Fruit fly (Drosophila melanogaster) whole organism, wandering third instar larva: ENCODE results near the gene CG5478.

Experiments
- Abd-B ChIP-seq: fragments of >200 bp; optimal IDR thresholded peaks from 2 replicates; lab custom pipeline; 2017; ENCODE audit warnings: missing biosample characterization, missing genetic modification characterization
- CG32264 ChIP-seq: fragments of 200-800 bp; sonication (Bioruptor generic); optimal IDR thresholded peaks from 2 replicates; lab custom pipeline; 2016; ENCODE audit warnings: missing biosample characterization, missing genetic modification characterization
- CG9705 ChIP-seq: fragments of 200-800 bp; sonication (Bioruptor generic); optimal IDR thresholded peaks from 2 replicates; lab custom pipeline; 2018; ENCODE audit warnings: missing biosample characterization, mild to moderate bottlenecking, missing genetic modification characterization
- CrebA ChIP-seq: fragments of 200-800 bp; sonication (Bioruptor generic); optimal IDR thresholded peaks from 2 replicates; lab custom pipeline; 2016; ENCODE audit warnings: missing biosample characterization, mild to moderate bottlenecking, missing genetic modification characterization, borderline replicate concordance
- Dfd ChIP-seq: fragments of >200 bp; optimal IDR thresholded peaks from 2 replicates; lab custom pipeline; 2017; ENCODE audit warnings: missing biosample characterization, missing genetic modification characterization
- Dif ChIP-seq: fragments of 200-275, 200-300 bp; sonication (Bioruptor generic); optimal IDR thresholded peaks from 2 replicates; lab custom pipeline; 2018; ENCODE audit warnings: missing biosample characterization, missing genetic modification characterization; ENCODE audit not compliant: partially characterized antibody
- GATAd ChIP-seq: sonication (Bioruptor generic); optimal IDR thresholded peaks from 2 replicates; lab custom pipeline; 2016; ENCODE audit warnings: missing biosample characterization, missing genetic modification characterization
- HLH106 ChIP-seq: fragments of 200-800 bp; optimal IDR thresholded peaks from 3 replicates; lab custom pipeline; 2019; ENCODE audit warnings: missing biosample characterization, mild to moderate bottlenecking, missing genetic modification characterization, moderate library complexity
- Hnf4 ChIP-seq: fragments of 200-800 bp; sonication (Bioruptor generic); optimal IDR thresholded peaks from 2 replicates; lab custom pipeline; 2016; ENCODE audit warnings: missing biosample characterization, mild to moderate bottlenecking, missing genetic modification characterization
- Hr78 ChIP-seq: fragments of >200 bp; optimal IDR thresholded peaks from 2 replicates; lab custom pipeline; 2017; ENCODE audit warnings: missing biosample characterization, missing genetic modification characterization
- Hr83 ChIP-seq: fragments of 200-300 bp; sonication (Bioruptor generic); optimal IDR thresholded peaks from 2 replicates; lab custom pipeline; 2016; ENCODE audit warnings: missing biosample characterization, mild to moderate bottlenecking, missing genetic modification characterization, moderate library complexity; ENCODE audit not compliant: poor library complexity, severe bottlenecking
- Jra ChIP-seq: sonication (Bioruptor generic); optimal IDR thresholded peaks from 2 replicates; lab custom pipeline; 2016; ENCODE audit warnings: missing biosample characterization, missing genetic modification characterization
- Mio ChIP-seq: sonication (Bioruptor generic); optimal IDR thresholded peaks from 2 replicates; lab custom pipeline; 2016; ENCODE audit warnings: missing biosample characterization, missing genetic modification characterization
- Myc ChIP-seq: fragments of >200 bp; optimal IDR thresholded peaks from 2 replicates; lab custom pipeline; 2017
- N ChIP-seq: fragments of >200 bp; optimal IDR thresholded peaks from 2 replicates; lab custom pipeline; 2018; ENCODE audit warnings: missing biosample characterization, missing external identifiers, missing genetic modification characterization
- OdsH ChIP-seq: fragments of 200-800 bp; sonication (Bioruptor generic); optimal IDR thresholded peaks from 2 replicates; lab custom pipeline; 2016; ENCODE audit warnings: missing biosample characterization, mild to moderate bottlenecking, missing genetic modification characterization
- Rel ChIP-seq, 2 experiments: fragments of 200-800 bp; sonication (Bioruptor generic) in 1 of 2; optimal IDR thresholded peaks; 2 replicates in 1 of 2; 3 replicates in 1 of 2; lab custom pipeline; 2016 to 2019; ENCODE audit warnings: mild to moderate bottlenecking in 2 of 2, missing biosample characterization in 2 of 2, missing genetic modification characterization in 2 of 2, moderate library complexity in 1 of 2
- Sp1 ChIP-seq: fragments of 200-800 bp; sonication (Bioruptor generic); optimal IDR thresholded peaks from 3 replicates; lab custom pipeline; 2019; ENCODE audit warnings: missing biosample characterization, mild to moderate bottlenecking, missing genetic modification characterization, moderate library complexity
- Vsx2 ChIP-seq: fragments of 200-300, 225-300 bp; sonication (Bioruptor generic); optimal IDR thresholded peaks from 2 replicates; lab custom pipeline; 2018; ENCODE audit warnings: missing biosample characterization, missing genetic modification characterization; ENCODE audit not compliant: partially characterized antibody
- br ChIP-seq: fragments of 200-800 bp; sonication (Bioruptor generic); optimal IDR thresholded peaks from 2 replicates; lab custom pipeline; 2016; ENCODE audit warnings: missing biosample characterization, missing genetic modification characterization
- brk ChIP-seq: fragments of 200-800 bp; sonication (Bioruptor generic); optimal IDR thresholded peaks from 2 replicates; lab custom pipeline; 2016; ENCODE audit warnings: missing biosample characterization, mild to moderate bottlenecking, missing genetic modification characterization
- dl ChIP-seq, 2 experiments: fragments of 175-275, 200-275 bp in 1 of 2; fragments of 200-275 bp in 1 of 2; sonication (Bioruptor generic); optimal IDR thresholded peaks; lab custom pipeline; 2018; ENCODE audit warnings: mild to moderate bottlenecking in 2 of 2, missing biosample characterization in 2 of 2, missing genetic modification characterization in 2 of 2, moderate library complexity in 2 of 2; ENCODE audit not compliant: partially characterized antibody in 2 of 2, insufficient read depth in 1 of 2
- dmrt93B ChIP-seq: fragments of 200-800 bp; sonication (Bioruptor generic); optimal IDR thresholded peaks from 2 replicates; lab custom pipeline; 2018; ENCODE audit warnings: missing biosample characterization, mild to moderate bottlenecking, missing genetic modification characterization
- dsf ChIP-seq: sonication (Bioruptor generic); optimal IDR thresholded peaks from 2 replicates; lab custom pipeline; 2016; ENCODE audit warnings: missing biosample characterization, missing genetic modification characterization, borderline replicate concordance
- ey ChIP-seq: fragments of 200-800 bp; sonication (Bioruptor generic); optimal IDR thresholded peaks from 2 replicates; lab custom pipeline; 2016; ENCODE audit warnings: missing biosample characterization, missing genetic modification characterization
- foxo ChIP-seq, 2 experiments: fragments of 200-800 bp; sonication (Bioruptor generic); optimal IDR thresholded peaks; 2 replicates in 1 of 2; 3 replicates in 1 of 2; lab custom pipeline; 2016 to 2017; ENCODE audit warnings: missing biosample characterization in 2 of 2, missing genetic modification characterization in 2 of 2
- fru ChIP-seq: fragments of 200-800 bp; sonication (Bioruptor generic); optimal IDR thresholded peaks from 3 replicates; lab custom pipeline; 2016; ENCODE audit warnings: missing biosample characterization, mild to moderate bottlenecking, missing genetic modification characterization
- h ChIP-seq: fragments of 200-800 bp; sonication (Bioruptor generic); optimal IDR thresholded peaks from 3 replicates; lab custom pipeline; 2016; ENCODE audit warnings: missing biosample characterization, mild to moderate bottlenecking, missing genetic modification characterization
- jim ChIP-seq: fragments of 175-275, 200-325 bp; sonication (Bioruptor generic); optimal IDR thresholded peaks from 2 replicates; lab custom pipeline; 2016; ENCODE audit warnings: missing biosample characterization, mild to moderate bottlenecking, missing genetic modification characterization
- lola ChIP-seq: fragments of >200 bp; optimal IDR thresholded peaks from 2 replicates; lab custom pipeline; 2017; ENCODE audit warnings: missing biosample characterization, missing genetic modification characterization
- pan ChIP-seq: fragments of >200 bp; optimal IDR thresholded peaks from 2 replicates; lab custom pipeline; 2017
- psq ChIP-seq: fragments of 200-800 bp; sonication (Bioruptor generic); optimal IDR thresholded peaks from 3 replicates; lab custom pipeline; 2017; ENCODE audit warnings: missing biosample characterization, mild to moderate bottlenecking, missing genetic modification characterization, moderate library complexity
- rgr ChIP-seq: fragments of 200-800 bp; sonication (Bioruptor generic); optimal IDR thresholded peaks from 3 replicates; lab custom pipeline; 2016; ENCODE audit warnings: missing biosample characterization, mild to moderate bottlenecking, missing genetic modification characterization
- sage ChIP-seq: fragments of 200-800 bp; sonication (Bioruptor generic); optimal IDR thresholded peaks from 2 replicates; lab custom pipeline; 2016; ENCODE audit warnings: missing biosample characterization, mild to moderate bottlenecking, missing genetic modification characterization
- sv ChIP-seq: fragments of 200-800 bp; sonication (Bioruptor generic); optimal IDR thresholded peaks from 3 replicates; lab custom pipeline; 2016; ENCODE audit warnings: missing biosample characterization, missing genetic modification characterization
- tai ChIP-seq: sonication (Bioruptor generic); optimal IDR thresholded peaks from 2 replicates; lab custom pipeline; 2016; ENCODE audit warnings: missing biosample characterization, missing genetic modification characterization
- woc ChIP-seq: sonication (Bioruptor generic); optimal IDR thresholded peaks from 2 replicates; lab custom pipeline; 2016; ENCODE audit warnings: missing biosample characterization, mild to moderate bottlenecking, missing genetic modification characterization

Gene CG5478

dm6 chr3R:15920751-15921156, 12.8 kb downstream of the CG5478 start, which contains the start of gene Fbxl7:
Gene Fbxl7 (plus strand): TSS chr3R:15920898.
- TF ChIP-seq Hr83 (GFP tag; lab: Kevin White, UChicago) = peak; percentile 78
- TF ChIP-seq h = peak; percentile 48
- peak; percentile 55 to 72 for TF ChIP-seq dl (GFP tag; optimal IDR thresholded peaks at IDR 0.05; lab: Kevin White, UChicago; ENCODE audit: insufficient read depth in 1 of 2, partially characterized antibody in 2 of 2)
- TF ChIP-seq foxo (GFP tag; optimal IDR thresholded peaks at IDR 0.05; lab: Kevin White, UChicago) = peak in 1 of 2 experiments; percentile 8
- TF ChIP-seq lola (GFP tag; lab: Kevin White, UChicago) = no peak
- TF ChIP-seq fru (GFP tag; lab: Kevin White, UChicago) = peak; percentile 15
- TF ChIP-seq Rel (GFP tag; optimal IDR thresholded peaks at IDR 0.05; lab: Kevin White, UChicago) = no peak
- peak; percentile 11 for TF ChIP-seq Rel (tag; optimal IDR thresholded peaks at IDR 0.05; lab: Kevin White, UChicago)
- peak; percentile 46 for TF ChIP-seq Dif
- TF ChIP-seq CrebA (GFP tag; lab: Kevin White, UChicago) = peak; percentile 2
- TF ChIP-seq Myc (lab: Kevin White, UChicago) = no peak
- peak; percentile 56 for TF ChIP-seq Jra
- TF ChIP-seq Dfd (GFP tag; lab: Kevin White, UChicago) = peak; percentile 34
- no peak for TF ChIP-seq Hr78 (GFP tag; lab: Kevin White, UChicago)
- no peak for TF ChIP-seq Abd-B (GFP tag; lab: Kevin White, UChicago)
- peak; percentile 8 for TF ChIP-seq rgr
- no peak for TF ChIP-seq HLH106

- TF ChIP-seq Dif (no peak), jim (GFP tag; lab: Kevin White, UChicago) (no peak), Vsx2 (GFP tag; lab: Kevin White, UChicago) (no peak), sv (GFP tag; lab: Kevin White, UChicago) (no peak), CG9705 (GFP tag; lab: Kevin White, UChicago) (no peak), psq (no peak), fru (GFP tag; lab: Kevin White, UChicago) (no peak), Hr83 (GFP tag; lab: Kevin White, UChicago) (no peak), GATAd (no peak), Hnf4 (GFP tag; lab: Kevin White, UChicago) (no peak), lola (GFP tag; lab: Kevin White, UChicago) (no peak), rgr (no peak)
Observed at dm6 chr3R:15920229-15920533, 13.4 kb downstream of the CG5478 start.

DNA sequence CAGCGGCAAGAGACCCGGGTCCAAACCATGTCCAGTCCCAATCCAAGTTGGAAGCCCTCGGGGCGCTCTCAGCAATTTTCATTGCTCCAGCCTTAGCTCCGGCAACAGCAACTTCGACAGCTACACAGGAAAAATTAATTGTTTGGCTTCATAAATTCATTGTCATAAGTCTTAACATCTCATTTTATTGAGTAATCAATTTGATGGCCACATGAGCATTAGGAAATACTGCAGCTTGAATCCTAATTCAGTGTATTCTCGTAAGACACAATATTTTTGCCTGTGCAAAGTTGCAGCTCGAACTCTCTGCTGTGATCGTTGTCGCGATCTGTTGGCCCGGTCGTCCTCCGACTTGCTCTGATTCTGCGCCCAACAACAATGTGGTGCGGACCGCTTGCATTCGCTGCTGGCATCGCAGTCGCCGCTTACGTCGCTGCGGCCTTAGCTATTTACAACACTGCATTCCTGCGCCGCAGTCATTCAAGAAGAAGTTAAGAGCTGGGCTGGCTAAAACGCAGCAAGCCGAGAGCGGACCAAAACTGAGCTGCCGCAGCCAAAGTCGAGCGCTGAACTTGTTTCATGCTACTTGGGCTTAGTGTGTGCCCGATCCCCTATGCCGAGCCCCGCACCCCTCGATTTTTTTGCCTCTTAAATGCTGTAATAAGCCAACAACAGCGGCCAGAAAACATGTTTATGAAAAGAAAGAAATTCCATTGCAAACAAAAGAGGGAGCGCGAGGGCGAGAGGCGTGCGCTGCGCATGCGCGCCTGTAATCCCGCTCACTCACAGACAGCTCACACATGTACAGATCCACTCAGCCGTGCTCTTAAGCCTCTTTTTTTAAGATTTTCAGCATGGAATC, 13.9 kb downstream of the CG5478 start:
- TF ChIP-seq pan (lab: Kevin White, UChicago) = no peak
- TF ChIP-seq brk (GFP tag; lab: Kevin White, UChicago) = no peak
- TF ChIP-seq GATAd = no peak
- peak; percentile 92 for TF ChIP-seq rgr
- peak; percentile 90 for TF ChIP-seq woc
- TF ChIP-seq HLH106 = peak; percentile 89
- peak; percentile 57 for TF ChIP-seq dsf (GFP tag; lab: Kevin White, UChicago)
- no peak for TF ChIP-seq sv (GFP tag; lab: Kevin White, UChicago)
- no peak for TF ChIP-seq tai (GFP tag; lab: Kevin White, UChicago)
- peak; percentile 37 for TF ChIP-seq Rel (GFP tag; optimal IDR thresholded peaks at IDR 0.05; lab: Kevin White, UChicago)
- TF ChIP-seq Rel (tag; optimal IDR thresholded peaks at IDR 0.05; lab: Kevin White, UChicago) = no peak
- peak; percentile 57 for TF ChIP-seq Mio (GFP tag; lab: Kevin White, UChicago)
- peak in 1 of 2 experiments; percentile 94 for TF ChIP-seq foxo (GFP tag; optimal IDR thresholded peaks at IDR 0.05; lab: Kevin White, UChicago)
- peak; percentile 71 for TF ChIP-seq Dif
- peak; percentile 94 for TF ChIP-seq fru (GFP tag; lab: Kevin White, UChicago)
- peak; percentile 85 for TF ChIP-seq CG32264
- TF ChIP-seq Vsx2 (GFP tag; lab: Kevin White, UChicago) = peak; percentile 63
- peak; percentile 83 for TF ChIP-seq dmrt93B (GFP tag; lab: Kevin White, UChicago)
- peak; percentile 85 for TF ChIP-seq Sp1
- peak; percentile 95 for TF ChIP-seq ey (GFP tag; lab: Kevin White, UChicago)
- no peak for TF ChIP-seq lola (GFP tag; lab: Kevin White, UChicago)
- TF ChIP-seq CG9705 (GFP tag; lab: Kevin White, UChicago) = peak; percentile 27
- no peak for TF ChIP-seq Abd-B (GFP tag; lab: Kevin White, UChicago)
- TF ChIP-seq psq = peak; percentile 83
- peak; percentile 87 for TF ChIP-seq sage (GFP tag; lab: Kevin White, UChicago)
- no peak for TF ChIP-seq CrebA (GFP tag; lab: Kevin White, UChicago)
- peak; percentile 95 for TF ChIP-seq h
- peak in 1 of 2 experiments; percentile 66 for TF ChIP-seq dl (GFP tag; optimal IDR thresholded peaks at IDR 0.05; lab: Kevin White, UChicago; ENCODE audit: insufficient read depth in 1 of 2, partially characterized antibody in 2 of 2)
- TF ChIP-seq Hr83 (GFP tag; lab: Kevin White, UChicago) = no peak
- no peak for TF ChIP-seq Dfd (GFP tag; lab: Kevin White, UChicago)
- TF ChIP-seq N (GFP tag; lab: Kevin White, UChicago) = no peak
- TF ChIP-seq br (GFP tag; lab: Kevin White, UChicago) = peak; percentile 95
- no peak for TF ChIP-seq Jra
- TF ChIP-seq Myc (lab: Kevin White, UChicago) = no peak
- peak; percentile 93 for TF ChIP-seq OdsH
- TF ChIP-seq jim (GFP tag; lab: Kevin White, UChicago) = no peak
